Worm (Caenorhabditis elegans) whole organism, L4/young adult: Measurements from ENCODE around the gene mct-4.

ENCODE experiments used
- W03F9.2 ChIP-seq: fragments of 150-350 bp; optimal IDR thresholded peaks from 2 replicates; lab custom pipeline; 2014; ENCODE audit warnings: missing biosample characterization, missing genetic modification characterization
- dao-5 ChIP-seq: sonication (generic microtip); optimal IDR thresholded peaks from 2 replicates; lab custom pipeline; 2016; ENCODE audit warnings: missing genotype, missing genetic modification characterization, moderate library complexity, missing compliant biosample characterization
- him-1 ChIP-seq: sonication (generic microtip); optimal IDR thresholded peaks from 2 replicates; lab custom pipeline; 2016; ENCODE audit warnings: missing genotype, missing genetic modification reagents, missing genetic modification characterization, missing compliant biosample characterization

- TF ChIP-seq dao-5 (tag; lab: Kevin White, UChicago) (no peak), him-1 (tag; lab: Kevin White, UChicago) (no peak), W03F9.2 (tag; lab: Kevin White, UChicago) (no peak)
These were observed 48.2 kb downstream of the mct-4 start for ce11 chrX:4881310-4881709.
